Worm (Caenorhabditis elegans) whole organism, early embryonic: Measurements from ENCODE around the gene Y79H2A.3.

Source experiments
- B0310.2 ChIP-seq: sonication (generic microtip); optimal IDR thresholded peaks from 2 replicates; lab custom pipeline; 2016; ENCODE audit warnings: mild to moderate bottlenecking, missing genetic modification characterization, missing compliant biosample characterization
- F13C5.2 ChIP-seq: sonication (generic microtip); optimal IDR thresholded peaks from 2 replicates; lab custom pipeline; 2017; ENCODE audit warnings: mild to moderate bottlenecking, missing genetic modification characterization, inconsistent platforms, missing compliant biosample characterization
- aly-1 ChIP-seq: sonication (generic microtip); optimal IDR thresholded peaks from 2 replicates; lab custom pipeline; 2016; ENCODE audit warnings: missing genetic modification characterization, missing compliant biosample characterization
- ama-1 ChIP-seq: fragments of 150-350 bp; optimal IDR thresholded peaks from 2 replicates; lab custom pipeline; 2014
- ceh-13 ChIP-seq: fragments of 200-800 bp; sonication (Bioruptor generic); optimal IDR thresholded peaks from 2 replicates; lab custom pipeline; 2018; ENCODE audit warnings: mild to moderate bottlenecking, missing genetic modification characterization, missing compliant biosample characterization
- ceh-36 ChIP-seq: sonication (generic microtip); optimal IDR thresholded peaks from 2 replicates; lab custom pipeline; 2016; ENCODE audit warnings: missing genetic modification characterization, inconsistent platforms, missing compliant biosample characterization
- ets-7 ChIP-seq: sonication (generic microtip); optimal IDR thresholded peaks from 2 replicates; lab custom pipeline; 2016; ENCODE audit warnings: missing genotype, missing genetic modification characterization, missing compliant biosample characterization
- flt-1 ChIP-seq: fragments of 200-800 bp; sonication (Bioruptor generic); IDR thresholded peaks from 2 replicates; pipeline ENCODE4 v1.3.6; 2022; ENCODE audit warnings: missing genetic modification characterization, missing compliant biosample characterization
- hmbx-1 ChIP-seq: sonication (generic microtip); optimal IDR thresholded peaks from 2 replicates; lab custom pipeline; 2016; ENCODE audit warnings: mild to moderate bottlenecking, missing genetic modification characterization, missing compliant biosample characterization
- hmg-4 ChIP-seq: fragments of 200-800 bp; sonication (Bioruptor generic); optimal IDR thresholded peaks from 2 replicates; lab custom pipeline; 2018; ENCODE audit warnings: mild to moderate bottlenecking, missing genetic modification characterization, missing compliant biosample characterization
- hnd-1 ChIP-seq: sonication (generic microtip); optimal IDR thresholded peaks from 2 replicates; lab custom pipeline; 2016; ENCODE audit warnings: missing genetic modification characterization, missing compliant biosample characterization
- pes-1 ChIP-seq: fragments of 200-800 bp; sonication (Bioruptor generic); IDR thresholded peaks from 2 replicates; pipeline ENCODE4 v1.3.6; 2022; ENCODE audit warnings: missing genetic modification reagents, missing genetic modification characterization, missing compliant biosample characterization
- scrt-1 ChIP-seq: fragments of 200-800 bp; sonication (Bioruptor generic); IDR thresholded peaks from 2 replicates; pipeline ENCODE4 v1.3.6; 2022; ENCODE audit warnings: missing genetic modification characterization, missing compliant biosample characterization
- sea-1 ChIP-seq: fragments of 200-800 bp; sonication (Bioruptor generic); conservative IDR thresholded peaks from 2 replicates; pipeline ENCODE4 v1.3.6; 2022; ENCODE audit warnings: missing genetic modification characterization, missing compliant biosample characterization
- tbx-11 ChIP-seq: fragments of 200-800 bp; sonication (Bioruptor generic); IDR thresholded peaks from 2 replicates; pipeline ENCODE4 v1.3.6; 2022; ENCODE audit warnings: missing genetic modification characterization, missing compliant biosample characterization
- tbx-37 ChIP-seq: fragments of 200-800 bp; sonication (Bioruptor generic); conservative IDR thresholded peaks from 2 replicates; pipeline ENCODE4 v1.3.6; 2022; ENCODE audit warnings: missing genetic modification reagents, missing genetic modification characterization, missing compliant biosample characterization
- tra-4 ChIP-seq: sonication (generic microtip); optimal IDR thresholded peaks from 2 replicates; lab custom pipeline; 2017; ENCODE audit warnings: missing genetic modification characterization, missing compliant biosample characterization

The Y79H2A.3 gene

ce11 chrIII:12052206-12052605, at the start of gene Y79H2A.3:
Gene Y79H2A.3, minus strand, starts transcription at chrIII:12052306.
- TF ChIP-seq scrt-1 (GFP tag; lab: Robert Waterston, UW): no peak

ce11 chrIII:12094158-12094856, 42.2 kb upstream of the Y79H2A.3 start:
- no peak for TF ChIP-seq aly-1 (tag; lab: Kevin White, UChicago)
- no peak for TF ChIP-seq hmbx-1
- no peak for TF ChIP-seq sea-1 (GFP tag; lab: Robert Waterston, UW)
- no peak for TF ChIP-seq tra-4 (tag; lab: Kevin White, UChicago)
- no peak for TF ChIP-seq F13C5.2 (tag; lab: Kevin White, UChicago)
- TF ChIP-seq ceh-13 (GFP tag; lab: Kevin White, UChicago): no peak
- no peak for TF ChIP-seq scrt-1 (GFP tag; lab: Robert Waterston, UW)
- no peak for TF ChIP-seq ama-1 (lab: Kevin White, UChicago)
- no peak for TF ChIP-seq hnd-1 (tag; lab: Kevin White, UChicago)
- no peak for TF ChIP-seq tbx-11 (GFP tag; lab: Robert Waterston, UW)
- no peak for TF ChIP-seq B0310.2
- no peak for TF ChIP-seq ets-7
- no peak for TF ChIP-seq flt-1 (GFP tag; lab: Robert Waterston, UW)
- TF ChIP-seq tbx-37: no peak
- TF ChIP-seq pes-1 (GFP tag; lab: Robert Waterston, UW): no peak
- no peak for TF ChIP-seq hmg-4 (GFP tag; lab: Kevin White, UChicago)

ce11 chrIII:12092595-12092994, 40.5 kb upstream of the Y79H2A.3 start:
- TF ChIP-seq hnd-1 (tag; lab: Kevin White, UChicago) (no peak), tbx-37 (no peak), ets-7 (no peak), scrt-1 (GFP tag; lab: Robert Waterston, UW) (no peak), B0310.2 (no peak), ceh-36 (tag; lab: Kevin White, UChicago) (no peak), ama-1 (lab: Kevin White, UChicago) (no peak), F13C5.2 (tag; lab: Kevin White, UChicago) (no peak), pes-1 (GFP tag; lab: Robert Waterston, UW) (no peak), sea-1 (GFP tag; lab: Robert Waterston, UW) (no peak), aly-1 (tag; lab: Kevin White, UChicago) (no peak)

ce11 chrIII:12087564-12087963, 35.5 kb upstream of the Y79H2A.3 start:
- TF ChIP-seq hnd-1 (tag; lab: Kevin White, UChicago) (no peak), F13C5.2 (tag; lab: Kevin White, UChicago) (no peak), ets-7 (no peak), scrt-1 (GFP tag; lab: Robert Waterston, UW) (no peak), B0310.2 (no peak), pes-1 (GFP tag; lab: Robert Waterston, UW) (no peak), tbx-11 (GFP tag; lab: Robert Waterston, UW) (no peak), flt-1 (GFP tag; lab: Robert Waterston, UW) (no peak), ceh-13 (GFP tag; lab: Kevin White, UChicago) (no peak)

ce11 chrIII:12084749-12085307, 32.7 kb upstream of the Y79H2A.3 start:
- no peak for TF ChIP-seq tbx-11 (GFP tag; lab: Robert Waterston, UW)
- TF ChIP-seq ama-1 (lab: Kevin White, UChicago): no peak
- TF ChIP-seq tbx-37: no peak
- TF ChIP-seq sea-1 (GFP tag; lab: Robert Waterston, UW): no peak
- no peak for TF ChIP-seq pes-1 (GFP tag; lab: Robert Waterston, UW)
- no peak for TF ChIP-seq ceh-36 (tag; lab: Kevin White, UChicago)
- TF ChIP-seq scrt-1 (GFP tag; lab: Robert Waterston, UW): no peak
- TF ChIP-seq ets-7: no peak
- TF ChIP-seq hnd-1 (tag; lab: Kevin White, UChicago): no peak
- TF ChIP-seq B0310.2: no peak
- no peak for TF ChIP-seq hmbx-1
- TF ChIP-seq ceh-13 (GFP tag; lab: Kevin White, UChicago): no peak
- no peak for TF ChIP-seq aly-1 (tag; lab: Kevin White, UChicago)
- TF ChIP-seq flt-1 (GFP tag; lab: Robert Waterston, UW): no peak
- no peak for TF ChIP-seq F13C5.2 (tag; lab: Kevin White, UChicago)
- TF ChIP-seq hmg-4 (GFP tag; lab: Kevin White, UChicago): no peak
- TF ChIP-seq tra-4 (tag; lab: Kevin White, UChicago): no peak

- TF ChIP-seq ama-1 (lab: Kevin White, UChicago): no peak
- no peak for TF ChIP-seq tbx-37
These were observed 32.1 kb upstream of the Y79H2A.3 start, which contains the start of gene nob-1 for ce11 chrIII:12084216-12084615. Gene nob-1, minus strand, starts transcription at chrIII:12084316.

- TF ChIP-seq tra-4 (tag; lab: Kevin White, UChicago) (no peak), hmbx-1 (no peak), B0310.2 (no peak), ceh-36 (tag; lab: Kevin White, UChicago) (peak; percentile 26), F13C5.2 (tag; lab: Kevin White, UChicago) (no peak)
These were observed 30.0 kb upstream of the Y79H2A.3 start for ce11 chrIII:12081992-12082628.
